Worm (Caenorhabditis elegans) whole organism, young adult: ENCODE results near the gene R193.6.

Experiments used
- B0261.1 ChIP-seq: sonication (generic microtip); optimal IDR thresholded peaks from 2 replicates; lab custom pipeline; 2016; ENCODE audit warnings: mild to moderate bottlenecking, missing genetic modification characterization, moderate library complexity, missing compliant biosample characterization
- B0336.3 ChIP-seq: fragments of 200-800 bp; sonication (Bioruptor generic); IDR thresholded peaks from 2 replicates; pipeline ENCODE4 v1.3.6; 2022; ENCODE audit warnings: missing genetic modification characterization, missing compliant biosample characterization
- C06A6.2 ChIP-seq: fragments of 200-800 bp; sonication (Bioruptor generic); conservative IDR thresholded peaks from 2 replicates; pipeline ENCODE4 v1.3.6; 2022; ENCODE audit warnings: missing genetic modification characterization, missing compliant biosample characterization
- F10E7.11 ChIP-seq: sonication (generic microtip); optimal IDR thresholded peaks from 2 replicates; lab custom pipeline; 2017; ENCODE audit warnings: mild to moderate bottlenecking, missing genetic modification characterization, moderate library complexity, missing compliant biosample characterization
- F22D6.2 ChIP-seq: sonication (generic microtip); optimal IDR thresholded peaks from 2 replicates; lab custom pipeline; 2016; ENCODE audit warnings: mild to moderate bottlenecking, missing genetic modification characterization, missing compliant biosample characterization
- Y53G8AR.9 ChIP-seq: fragments of 200-800 bp; sonication (Bioruptor generic); conservative IDR thresholded peaks from 2 replicates; pipeline ENCODE4 v1.3.6; 2022; ENCODE audit warnings: missing genetic modification reagents, missing genetic modification characterization, missing compliant biosample characterization
- Y67H2A.10 ChIP-seq: fragments of 200-800 bp; sonication (Bioruptor generic); conservative IDR thresholded peaks from 2 replicates; pipeline ENCODE4 v1.3.6; 2022; ENCODE audit warnings: missing genetic modification reagents, missing genetic modification characterization, missing compliant biosample characterization
- ZK185.1 ChIP-seq: sonication (generic microtip); optimal IDR thresholded peaks from 2 replicates; lab custom pipeline; 2016; ENCODE audit warnings: mild to moderate bottlenecking, missing genetic modification characterization, missing compliant biosample characterization; ENCODE audit not compliant: poor library complexity, severe bottlenecking
- aptf-2 ChIP-seq: fragments of 200-800 bp; sonication (Bioruptor generic); conservative IDR thresholded peaks from 2 replicates; pipeline ENCODE4 v1.3.6; 2022; ENCODE audit warnings: missing genetic modification reagents, missing genetic modification characterization, missing compliant biosample characterization
- attf-3 ChIP-seq: fragments of 200-800 bp; sonication (Bioruptor generic); conservative IDR thresholded peaks from 2 replicates; pipeline ENCODE4 v1.3.6; 2022; ENCODE audit warnings: missing genetic modification reagents, missing genetic modification characterization, missing compliant biosample characterization
- attf-6 ChIP-seq: fragments of 200-800 bp; sonication (Bioruptor generic); IDR thresholded peaks from 2 replicates; pipeline ENCODE4 v1.3.6; 2022; ENCODE audit warnings: missing genetic modification reagents, missing genetic modification characterization, missing compliant biosample characterization
- bed-2 ChIP-seq: fragments of 200-800 bp; sonication (Bioruptor generic); IDR thresholded peaks from 2 replicates; pipeline ENCODE4 v1.3.6; 2022; ENCODE audit warnings: missing genetic modification reagents, missing genetic modification characterization, missing compliant biosample characterization
- ceh-100 ChIP-seq: fragments of 200-800 bp; sonication (Bioruptor generic); IDR thresholded peaks from 2 replicates; pipeline ENCODE4 v1.3.6; 2022; ENCODE audit warnings: missing genetic modification reagents, missing genetic modification characterization, missing compliant biosample characterization
- ceh-40 ChIP-seq: fragments of 200-800 bp; sonication (Bioruptor generic); IDR thresholded peaks from 2 replicates; pipeline ENCODE4 v1.3.6; 2022; ENCODE audit warnings: missing genetic modification characterization, missing compliant biosample characterization
- die-1 ChIP-seq: sonication (generic microtip); optimal IDR thresholded peaks from 2 replicates; lab custom pipeline; 2016; ENCODE audit warnings: missing genotype, mild to moderate bottlenecking, missing genetic modification characterization, missing compliant biosample characterization
- dpff-1 ChIP-seq: sonication (generic microtip); optimal IDR thresholded peaks from 2 replicates; lab custom pipeline; 2017; ENCODE audit warnings: mild to moderate bottlenecking, missing genetic modification characterization, missing compliant biosample characterization
- egl-44 ChIP-seq: fragments of 200-800 bp; sonication (Bioruptor generic); IDR thresholded peaks from 2 replicates; pipeline ENCODE4 v1.3.6; 2022; ENCODE audit warnings: missing genetic modification reagents, missing genetic modification characterization, missing compliant biosample characterization
- gei-17 ChIP-seq: fragments of 200-800 bp; sonication (Bioruptor generic); optimal IDR thresholded peaks from 2 replicates; lab custom pipeline; 2018; ENCODE audit warnings: mild to moderate bottlenecking, missing genetic modification characterization, missing compliant biosample characterization
- hlh-12 ChIP-seq: sonication (generic microtip); optimal IDR thresholded peaks from 2 replicates; lab custom pipeline; 2016; ENCODE audit warnings: missing genetic modification characterization, missing compliant biosample characterization
- lag-1 ChIP-seq: fragments of 200-800 bp; sonication (Bioruptor generic); IDR thresholded peaks from 2 replicates; pipeline ENCODE4 v1.3.6; 2022; ENCODE audit warnings: missing genetic modification reagents, missing genetic modification characterization, missing compliant biosample characterization
- let-607 ChIP-seq, 2 experiments: fragments of 200-800 bp in 1 of 2; sonication (Bioruptor generic) in 1 of 2; sonication (generic microtip) in 1 of 2; optimal IDR thresholded peaks; 2 replicates each; lab custom pipeline; 2016 to 2018; ENCODE audit warnings: mild to moderate bottlenecking in 2 of 2, missing compliant biosample characterization in 2 of 2, missing genetic modification characterization in 2 of 2, moderate library complexity in 2 of 2, missing genotype in 1 of 2
- lin-54 ChIP-seq: fragments of 200-800 bp; sonication (Bioruptor generic); optimal IDR thresholded peaks from 2 replicates; lab custom pipeline; 2018; ENCODE audit warnings: mild to moderate bottlenecking, missing genetic modification characterization, missing compliant biosample characterization
- lsy-27 ChIP-seq: sonication (generic microtip); optimal IDR thresholded peaks from 2 replicates; lab custom pipeline; 2017; ENCODE audit warnings: missing genetic modification characterization, mild to moderate bottlenecking, missing compliant biosample characterization, antibody characterized with exemption, missing genotype, borderline replicate concordance; ENCODE audit not compliant: insufficient read depth
- madf-3 ChIP-seq: fragments of 200-800 bp; sonication (Bioruptor generic); IDR thresholded peaks from 2 replicates; pipeline ENCODE4 v1.3.6; 2022; ENCODE audit warnings: missing genetic modification reagents, missing genetic modification characterization, missing compliant biosample characterization
- mcd-1 ChIP-seq: fragments of 200-800 bp; sonication (Bioruptor generic); IDR thresholded peaks from 2 replicates; pipeline ENCODE4 v1.3.6; 2022; ENCODE audit warnings: missing genetic modification reagents, missing genetic modification characterization, missing compliant biosample characterization
- mes-4 ChIP-seq: sonication (generic microtip); optimal IDR thresholded peaks from 2 replicates; lab custom pipeline; 2016; ENCODE audit warnings: missing genotype, missing genetic modification characterization, missing compliant biosample characterization
- mxl-1 ChIP-seq: sonication (generic microtip); optimal IDR thresholded peaks from 2 replicates; lab custom pipeline; 2016; ENCODE audit warnings: missing genetic modification characterization, missing compliant biosample characterization
- nfya-1 ChIP-seq: sonication (generic microtip); optimal IDR thresholded peaks from 2 replicates; lab custom pipeline; 2017; ENCODE audit warnings: antibody characterized with exemption, missing compliant biosample characterization, missing genetic modification characterization, borderline replicate concordance; ENCODE audit not compliant: insufficient read depth
- nfya-2 ChIP-seq: fragments of 200-800 bp; sonication (Bioruptor generic); IDR thresholded peaks from 2 replicates; pipeline ENCODE4 v1.3.6; 2022; ENCODE audit warnings: missing genetic modification reagents, missing genetic modification characterization, missing compliant biosample characterization
- nhr-179 ChIP-seq: sonication (generic microtip); optimal IDR thresholded peaks from 2 replicates; lab custom pipeline; 2016; ENCODE audit warnings: mild to moderate bottlenecking, missing genetic modification characterization, missing compliant biosample characterization
- nhr-80 ChIP-seq: sonication (generic microtip); optimal IDR thresholded peaks from 2 replicates; lab custom pipeline; 2016; ENCODE audit warnings: missing genetic modification characterization, missing compliant biosample characterization
- pbrm-1 ChIP-seq: fragments of 200-800 bp; sonication (Bioruptor generic); IDR thresholded peaks from 2 replicates; pipeline ENCODE4 v1.3.6; 2022; ENCODE audit warnings: missing genetic modification reagents, missing genetic modification characterization, missing compliant biosample characterization
- sdz-38 ChIP-seq: sonication (generic microtip); optimal IDR thresholded peaks from 2 replicates; lab custom pipeline; 2016; ENCODE audit warnings: missing genotype, missing genetic modification characterization, missing compliant biosample characterization
- tbx-9 ChIP-seq: sonication (generic microtip); optimal IDR thresholded peaks from 2 replicates; lab custom pipeline; 2016; ENCODE audit warnings: borderline replicate concordance, missing genetic modification characterization, inconsistent platforms, missing compliant biosample characterization
- unc-130 ChIP-seq: sonication (generic microtip); optimal IDR thresholded peaks from 2 replicates; lab custom pipeline; 2016; ENCODE audit warnings: missing genetic modification reagents, missing genetic modification characterization, missing compliant biosample characterization
- ztf-25 ChIP-seq: fragments of 200-800 bp; sonication (Bioruptor generic); IDR thresholded peaks from 2 replicates; pipeline ENCODE4 v1.3.6; 2022; ENCODE audit warnings: missing genetic modification reagents, missing genetic modification characterization, missing compliant biosample characterization

Gene R193.6

DNA sequence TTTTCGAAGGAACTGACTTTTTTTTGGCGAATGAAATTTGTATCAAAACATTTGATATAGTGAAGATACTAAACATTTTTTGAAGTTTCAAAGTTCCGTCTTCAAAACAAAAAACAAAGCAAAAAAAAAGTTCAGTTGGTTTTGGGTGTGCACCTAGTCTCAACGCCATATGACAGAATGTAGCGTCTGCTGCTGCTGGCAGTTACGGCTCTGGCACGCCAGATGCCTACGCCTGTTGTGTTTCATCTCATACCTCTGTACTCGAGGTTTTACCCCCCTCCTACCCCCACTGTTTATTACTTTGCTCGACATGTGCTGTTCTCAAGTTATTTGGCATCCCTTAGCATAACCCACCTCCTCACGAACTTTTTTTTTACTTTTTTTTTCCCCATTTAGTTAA is 37.9 kb upstream of the R193.6 start:
- TF ChIP-seq aptf-2 (GFP tag; lab: Robert Waterston, UW), result no peak
- no peak for TF ChIP-seq nfya-2 (GFP tag; lab: Robert Waterston, UW)
- TF ChIP-seq gei-17, result no peak
- TF ChIP-seq C06A6.2 (GFP tag; lab: Robert Waterston, UW), result no peak
- no peak for TF ChIP-seq Y53G8AR.9 (GFP tag; lab: Robert Waterston, UW)
- TF ChIP-seq lin-54 (GFP tag; lab: Kevin White, UChicago), result no peak
- TF ChIP-seq mcd-1 (GFP tag; lab: Robert Waterston, UW), result no peak
- no peak for TF ChIP-seq ceh-100 (GFP tag; lab: Robert Waterston, UW)
- TF ChIP-seq lag-1 (GFP tag; lab: Robert Waterston, UW), result no peak

DNA sequence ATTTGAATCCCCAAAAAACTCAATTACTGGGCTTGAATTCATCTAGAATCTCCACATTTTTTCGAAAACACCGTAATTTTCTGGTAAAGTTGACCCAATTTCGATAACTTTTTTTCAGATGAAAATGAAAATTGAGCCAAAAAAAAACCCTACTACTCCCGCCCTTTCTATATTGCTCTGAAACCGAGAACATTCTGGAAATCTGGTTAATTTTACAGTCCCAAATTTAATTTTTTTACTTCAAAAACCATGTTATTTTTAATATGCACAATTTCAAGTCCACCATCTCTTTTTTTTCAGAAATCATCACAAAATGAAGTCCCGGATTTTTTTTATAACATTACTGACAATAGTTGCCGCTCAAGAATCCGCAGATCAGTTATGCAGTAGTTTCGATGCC is 37.0 kb upstream of the R193.6 start, which contains the start of gene C05D9.3:
TSS of gene C05D9.3 (plus strand) at position 301 of the 400 bp plus-strand sequence.
- no peak for TF ChIP-seq lag-1 (GFP tag; lab: Robert Waterston, UW)
- TF ChIP-seq unc-130 (GFP tag; lab: Kevin White, UChicago), result no peak
- no peak for TF ChIP-seq ZK185.1 (tag; lab: Kevin White, UChicago)
- TF ChIP-seq madf-3 (GFP tag; lab: Robert Waterston, UW), result no peak
- no peak for TF ChIP-seq dpff-1
- no peak for TF ChIP-seq pbrm-1 (GFP tag; lab: Robert Waterston, UW)
- no peak for TF ChIP-seq C06A6.2 (GFP tag; lab: Robert Waterston, UW)
- TF ChIP-seq nfya-1 (tag; lab: Kevin White, UChicago), result no peak
- TF ChIP-seq aptf-2 (GFP tag; lab: Robert Waterston, UW), result no peak

DNA sequence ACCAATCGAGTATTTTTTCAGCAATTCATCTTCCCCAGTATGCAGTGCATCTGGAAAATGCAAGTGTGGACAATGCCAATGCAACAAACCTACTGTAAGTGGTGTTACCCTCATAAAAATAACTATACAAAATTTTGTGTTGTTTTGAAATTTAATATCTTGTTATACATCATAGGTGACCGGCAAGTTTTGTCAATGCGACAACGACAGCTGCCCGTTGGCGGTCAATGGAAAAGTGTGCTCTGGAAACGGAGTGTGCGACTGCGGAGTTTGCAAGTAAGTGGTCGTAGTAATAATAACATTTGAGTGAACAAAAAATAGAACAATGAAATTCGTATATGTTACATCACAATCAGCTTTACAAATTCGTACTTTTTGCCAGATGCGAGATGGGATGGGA is 33.4 kb upstream of the R193.6 start:
- TF ChIP-seq attf-6, result no peak
- no peak for TF ChIP-seq die-1 (tag; lab: Kevin White, UChicago)
- no peak for TF ChIP-seq egl-44 (GFP tag; lab: Robert Waterston, UW)
- TF ChIP-seq ceh-40 (GFP tag; lab: Robert Waterston, UW), result no peak
- TF ChIP-seq mes-4 (tag; lab: Kevin White, UChicago), result no peak
- no peak for TF ChIP-seq Y67H2A.10 (GFP tag; lab: Robert Waterston, UW)
- TF ChIP-seq nhr-179, result no peak
- TF ChIP-seq F22D6.2 (tag; lab: Kevin White, UChicago), result no peak
- no peak for TF ChIP-seq sdz-38 (tag; lab: Kevin White, UChicago)
- TF ChIP-seq mxl-1 (tag; lab: Kevin White, UChicago), result no peak
- TF ChIP-seq let-607 (tag; optimal IDR thresholded peaks at IDR 0.05; lab: Kevin White, UChicago), result no peak
- TF ChIP-seq lsy-27, result no peak
- TF ChIP-seq attf-3 (GFP tag; lab: Robert Waterston, UW), result no peak
- TF ChIP-seq F10E7.11 (tag; lab: Kevin White, UChicago), result no peak
- TF ChIP-seq B0336.3 (GFP tag; lab: Robert Waterston, UW), result no peak
- no peak for TF ChIP-seq tbx-9
- no peak for TF ChIP-seq ztf-25
- no peak for TF ChIP-seq mcd-1 (GFP tag; lab: Robert Waterston, UW)
- TF ChIP-seq B0261.1 (tag; lab: Kevin White, UChicago), result no peak
- TF ChIP-seq bed-2, result no peak
- TF ChIP-seq, all 124 proteins: peak for 0

DNA sequence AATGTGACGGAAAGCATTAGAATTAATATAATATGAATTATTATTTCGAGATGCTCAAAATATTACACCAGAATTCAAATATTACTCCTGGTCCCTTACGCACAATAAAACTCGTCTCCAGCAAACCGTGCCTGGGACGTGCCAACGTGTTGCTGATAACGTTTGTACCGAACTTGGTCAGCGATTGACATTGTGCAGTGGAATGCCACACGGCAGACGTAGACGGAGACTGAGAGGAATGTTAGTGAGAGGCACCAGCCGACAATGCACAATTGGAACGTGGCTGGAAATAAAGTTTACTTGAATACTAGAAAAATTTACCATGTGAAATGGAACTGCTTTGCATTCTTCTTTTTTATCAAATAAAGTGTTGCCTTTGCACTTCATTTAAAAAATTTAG is 31.3 kb upstream of the R193.6 start:
- TF ChIP-seq let-607 (tag; optimal IDR thresholded peaks at IDR 0.05; lab: Kevin White, UChicago) (peak in 1 of 2 experiments; percentile 73), nhr-80 (tag; lab: Kevin White, UChicago) (peak; percentile 87), hlh-12 (tag; lab: Kevin White, UChicago) (no peak)
